Worm (Caenorhabditis elegans): ENCODE results near the gene psr-1.
A peak's percentile ranks its signal among the peaks of the same experiment; 100 is the strongest.

The psr-1 gene

DNA sequence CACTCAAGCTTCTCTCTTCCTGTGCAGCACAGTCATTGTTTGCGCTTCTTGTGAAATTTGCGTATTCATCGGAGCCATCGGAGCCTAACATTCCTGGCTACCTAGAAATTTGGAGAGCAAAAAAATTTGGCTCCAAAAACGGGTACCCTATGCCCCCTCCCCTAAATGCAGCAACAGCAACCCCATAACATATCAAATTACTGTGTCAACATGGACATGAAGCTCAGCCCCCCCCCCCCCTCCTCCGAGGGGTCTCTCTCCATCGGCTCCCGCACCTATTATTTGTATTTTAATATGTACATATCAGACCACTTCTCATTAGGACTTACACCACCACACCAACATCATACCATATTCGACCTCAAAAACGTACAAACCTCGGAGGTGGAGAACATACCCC lies 21.3 kb downstream of the psr-1 start:
- no peak for TF ChIP-seq rnt-1 (tag; optimal IDR thresholded peaks at IDR 0.05)
- TF ChIP-seq tbx-2 (tag; optimal IDR thresholded peaks at IDR 0.05) = no peak
- TF ChIP-seq ztf-11 (tag; optimal IDR thresholded peaks at IDR 0.05) = no peak
- no peak for TF ChIP-seq egl-13 (tag; optimal IDR thresholded peaks at IDR 0.05)
- TF ChIP-seq dpl-1 (GFP tag; optimal IDR thresholded peaks at IDR 0.05) = no peak
- TF ChIP-seq fos-1 (tag; optimal IDR thresholded peaks at IDR 0.05) = no peak
- no peak for TF ChIP-seq tlp-1 (tag; optimal IDR thresholded peaks at IDR 0.05)
- TF ChIP-seq vab-15 (tag; optimal IDR thresholded peaks at IDR 0.05) = no peak

DNA sequence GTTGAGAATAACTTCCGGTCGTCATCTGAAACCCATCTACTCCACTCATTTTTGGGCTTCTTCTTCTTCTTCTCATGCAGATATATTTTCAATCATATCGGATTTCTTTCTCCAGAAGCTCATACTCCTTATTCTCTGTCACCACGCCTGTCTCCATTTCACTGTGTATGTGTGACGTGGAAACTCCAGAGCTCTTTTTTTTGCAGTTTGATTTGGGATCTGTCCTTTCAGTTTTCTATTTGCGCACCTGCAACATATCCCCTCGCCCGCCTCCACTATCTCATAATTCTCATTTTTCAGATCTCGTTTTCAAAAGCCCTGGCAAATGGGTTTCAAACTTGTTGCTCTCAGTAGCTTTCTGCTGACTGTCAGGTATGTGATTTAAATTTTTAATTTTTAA lies 25.7 kb downstream of the psr-1 start, which contains the start of gene kin-36:
Gene kin-36, plus strand, starts transcription at position 301 of the 400 bp plus-strand sequence.
- TF ChIP-seq lin-13 (GFP tag; optimal IDR thresholded peaks at IDR 0.05) (no peak), lsy-2 (tag; optimal IDR thresholded peaks at IDR 0.05) (no peak), nhr-85 (tag) (peak; percentile 51)

DNA sequence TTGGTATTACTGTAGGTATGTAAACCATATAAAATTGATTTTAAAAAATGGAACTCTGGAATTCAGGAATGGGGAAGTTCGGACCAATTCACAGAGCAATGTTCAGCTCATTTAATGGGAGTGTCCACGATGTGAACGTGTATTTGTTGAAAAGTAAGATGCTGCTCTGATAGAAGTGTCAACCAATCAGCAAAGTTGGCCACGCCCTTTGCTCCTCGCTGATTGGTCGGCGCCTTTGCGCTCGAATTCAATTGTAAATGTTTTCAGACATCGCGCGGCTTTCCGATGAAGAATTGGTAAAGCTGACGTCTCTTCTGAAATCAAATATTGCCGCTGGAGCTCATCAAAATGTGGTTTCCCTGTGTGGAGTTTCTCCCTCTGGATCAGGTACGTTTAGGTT lies 30.1 kb downstream of the psr-1 start:
- TF ChIP-seq jun-1 (tag; optimal IDR thresholded peaks at IDR 0.05) (no peak), vab-15 (tag; optimal IDR thresholded peaks at IDR 0.05) (no peak), nhr-76 (tag; optimal IDR thresholded peaks at IDR 0.05) (no peak), nhr-85 (tag) (peak; percentile 30)

DNA sequence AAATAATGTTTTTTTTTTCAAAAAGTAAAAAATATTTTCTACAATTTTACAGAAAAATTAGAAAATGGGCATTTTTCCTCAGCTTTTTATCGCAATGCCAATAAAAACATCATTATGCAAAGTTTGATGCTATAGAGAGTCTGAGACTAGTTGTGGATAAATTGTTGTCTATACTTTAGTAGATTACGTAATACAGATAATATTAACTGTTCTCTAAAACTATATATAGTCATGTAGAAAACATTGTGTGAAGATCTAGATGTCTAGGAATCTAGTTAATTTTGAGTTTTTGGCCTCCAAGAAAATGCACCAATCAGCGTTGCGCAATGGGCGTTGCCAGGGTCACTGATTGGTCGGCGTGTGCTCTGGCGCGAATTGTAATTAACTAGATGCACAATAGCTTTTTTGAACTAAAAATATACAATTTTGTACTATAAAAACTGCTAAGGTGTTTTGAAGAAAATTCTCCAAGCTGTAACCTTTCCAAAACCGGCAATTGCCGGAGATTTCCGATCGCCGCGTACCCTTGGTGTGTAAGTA lies 33.3 kb downstream of the psr-1 start:
- TF ChIP-seq xbp-1 (tag; optimal IDR thresholded peaks at IDR 0.05) = peak; percentile 62
- TF ChIP-seq aha-1 (tag; optimal IDR thresholded peaks at IDR 0.05) = no peak

DNA sequence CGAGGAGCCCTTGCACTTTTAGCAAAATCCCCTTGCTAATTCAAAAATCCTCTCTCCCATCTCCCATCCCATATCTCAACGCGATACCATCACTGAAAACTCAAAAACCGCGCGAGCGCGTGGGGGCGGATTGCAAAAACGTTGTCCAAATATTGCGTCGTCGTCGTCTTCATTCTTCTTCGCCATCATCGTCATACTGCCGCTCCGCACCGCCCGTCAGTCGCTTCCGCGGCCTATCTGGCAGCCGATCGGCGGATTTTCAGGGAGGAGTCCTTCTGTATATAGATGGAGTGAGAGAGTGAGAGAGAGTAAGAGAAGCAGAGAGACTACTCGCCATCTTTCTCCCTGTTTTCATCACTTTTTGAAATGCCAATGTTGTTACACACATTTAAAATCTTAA lies 33.8 kb downstream of the psr-1 start:
- TF ChIP-seq ceh-88 (GFP tag; IDR thresholded peaks at IDR 0.05) (no peak), ztf-11 (tag; optimal IDR thresholded peaks at IDR 0.05) (no peak), lin-15B (tag; optimal IDR thresholded peaks at IDR 0.05) (no peak), unc-30 (tag; optimal IDR thresholded peaks at IDR 0.05) (no peak), lsy-2 (tag; optimal IDR thresholded peaks at IDR 0.05) (no peak), nhr-11 (tag; optimal IDR thresholded peaks at IDR 0.05) (no peak), fkh-4 (tag; optimal IDR thresholded peaks at IDR 0.05; ENCODE audit: borderline replicate concordance) (no peak), lin-39 (tag; optimal IDR thresholded peaks at IDR 0.05) (no peak), nhr-237 (tag; optimal IDR thresholded peaks at IDR 0.05) (no peak), vab-15 (tag; optimal IDR thresholded peaks at IDR 0.05) (no peak), nhr-71 (tag; optimal IDR thresholded peaks at IDR 0.05) (no peak), unc-62 (GFP tag; optimal IDR thresholded peaks at IDR 0.05) (no peak), ets-5 (GFP tag; IDR thresholded peaks at IDR 0.05) (no peak), zag-1 (tag; optimal IDR thresholded peaks at IDR 0.05) (no peak)

DNA sequence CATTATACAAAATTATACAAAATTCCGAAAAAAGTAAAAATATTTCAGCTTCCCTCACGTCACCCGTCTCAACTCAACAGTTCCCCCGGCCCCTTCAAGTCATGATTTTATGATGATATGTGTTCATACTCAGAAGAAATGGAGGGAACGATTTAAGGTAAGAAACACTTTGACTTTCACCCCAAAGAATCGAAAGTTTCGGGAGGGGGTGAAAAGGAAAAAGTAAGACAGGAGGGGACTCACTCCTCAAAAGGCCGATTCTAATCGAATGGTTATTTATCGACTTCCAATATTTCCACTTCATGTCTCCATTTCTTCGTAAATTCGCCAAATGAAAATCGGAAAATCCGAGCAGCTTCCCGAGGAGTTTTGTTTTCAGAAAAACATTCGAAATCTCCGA lies 35.2 kb downstream of the psr-1 start, which contains the start of gene bus-4:
Gene bus-4, plus strand, starts transcription at position 49 of the 400 bp plus-strand sequence.
- TF ChIP-seq blmp-1 (tag; optimal IDR thresholded peaks at IDR 0.05) = peak; percentile 92
- TF ChIP-seq aha-1 (tag; optimal IDR thresholded peaks at IDR 0.05) = no peak

DNA sequence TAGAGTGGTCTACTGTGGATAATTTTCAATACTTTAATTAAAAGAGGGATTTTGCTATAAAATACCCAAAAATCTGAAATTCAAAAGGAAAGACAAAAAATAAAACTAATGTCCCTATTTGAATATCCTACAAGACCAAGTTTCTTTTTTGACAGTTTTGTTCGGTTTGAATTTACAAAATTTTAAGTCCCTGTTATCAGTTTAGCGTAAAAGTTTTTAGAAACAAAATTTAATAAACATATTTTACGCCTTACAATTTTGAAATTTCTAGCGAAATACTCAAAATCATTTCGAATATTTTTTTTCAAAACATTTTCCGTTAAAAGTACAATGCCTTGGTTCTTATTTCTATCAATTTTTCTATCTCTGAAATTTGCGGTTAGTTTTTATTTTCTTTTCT lies 39.4 kb downstream of the psr-1 start, which contains the start of gene spe-51:
Gene spe-51, plus strand, starts transcription at position 301 of the 400 bp plus-strand sequence.
- TF ChIP-seq unc-62 (GFP tag; optimal IDR thresholded peaks at IDR 0.05) (no peak), pag-3 (tag; optimal IDR thresholded peaks at IDR 0.05; ENCODE audit: borderline replicate concordance, insufficient read depth) (no peak), fkh-8 (tag; optimal IDR thresholded peaks at IDR 0.05) (no peak), nhr-47 (tag; optimal IDR thresholded peaks at IDR 0.05) (no peak), lsy-2 (tag; optimal IDR thresholded peaks at IDR 0.05) (no peak), nhr-20 (tag; optimal IDR thresholded peaks at IDR 0.05) (no peak), mef-2 (tag; optimal IDR thresholded peaks at IDR 0.05) (no peak), sox-4 (tag; optimal IDR thresholded peaks at IDR 0.05) (no peak), aha-1 (tag; optimal IDR thresholded peaks at IDR 0.05) (no peak), nhr-19 (GFP tag; conservative IDR thresholded peaks at IDR 0.05) (no peak), tbx-2 (tag; optimal IDR thresholded peaks at IDR 0.05) (no peak), lin-35 (GFP tag; optimal IDR thresholded peaks at IDR 0.05) (no peak)
